Worm (Caenorhabditis elegans) whole organism, L3 larva: ENCODE results near the gene spe-45.

Source experiments
- R02D3.7 ChIP-seq: fragments of 150-350 bp; optimal IDR thresholded peaks from 2 replicates; lab custom pipeline; 2014; ENCODE audit warnings: missing biosample characterization, missing genetic modification characterization
- ama-1 ChIP-seq: fragments of 150-350 bp; optimal IDR thresholded peaks from 2 replicates; lab custom pipeline; 2018
- ceh-16 ChIP-seq: sonication (generic microtip); optimal IDR thresholded peaks from 2 replicates; lab custom pipeline; 2017; ENCODE audit warnings: missing biosample characterization, missing genetic modification characterization
- ceh-28 ChIP-seq: fragments of 150-350 bp; optimal IDR thresholded peaks from 2 replicates; lab custom pipeline; 2014; ENCODE audit warnings: missing biosample characterization, missing genetic modification reagents, missing genetic modification characterization
- ceh-82 ChIP-seq: fragments of 150-350 bp; optimal IDR thresholded peaks from 2 replicates; lab custom pipeline; 2014; ENCODE audit warnings: missing biosample characterization, missing genetic modification characterization
- ceh-9 ChIP-seq: sonication (generic microtip); optimal IDR thresholded peaks from 2 replicates; lab custom pipeline; 2018; ENCODE audit warnings: missing biosample characterization, missing genetic modification characterization
- daf-12 ChIP-seq: fragments of 150-350 bp; optimal IDR thresholded peaks from 2 replicates; lab custom pipeline; 2014; ENCODE audit warnings: missing biosample characterization, missing genetic modification reagents, missing genetic modification characterization
- egl-27 ChIP-seq: sonication (generic microtip); optimal IDR thresholded peaks from 4 replicates; lab custom pipeline; 2017; ENCODE audit warnings: missing biosample characterization, missing genetic modification reagents, missing genetic modification characterization
- egl-5 ChIP-seq: fragments of 150-350 bp; optimal IDR thresholded peaks from 2 replicates; lab custom pipeline; 2017; ENCODE audit warnings: missing biosample characterization, missing genetic modification reagents, missing genetic modification characterization, inconsistent platforms
- elt-1 ChIP-seq: fragments of 150-350 bp; optimal IDR thresholded peaks from 2 replicates; lab custom pipeline; 2014; ENCODE audit warnings: missing biosample characterization, missing genetic modification characterization
- elt-2 ChIP-seq: sonication (generic microtip); optimal IDR thresholded peaks from 2 replicates; lab custom pipeline; 2016; ENCODE audit warnings: missing genetic modification reagents, mild to moderate bottlenecking, missing genetic modification characterization, missing compliant biosample characterization
- elt-3 ChIP-seq, 3 experiments: fragments of 150-350 bp in 1 of 3; sonication (generic microtip) in 2 of 3; optimal IDR thresholded peaks; 2 replicates in 2 of 3; 4 replicates in 1 of 3; lab custom pipeline; 2014 to 2017; ENCODE audit warnings: missing biosample characterization in 3 of 3, missing genetic modification characterization in 3 of 3
- eor-1 ChIP-seq, 2 experiments: fragments of 150-350 bp; optimal IDR thresholded peaks; 2 replicates each; lab custom pipeline; 2014 to 2018; ENCODE audit warnings: missing biosample characterization in 2 of 2, missing genetic modification characterization in 2 of 2
- fkh-2 ChIP-seq: fragments of 150-350 bp; optimal IDR thresholded peaks from 2 replicates; lab custom pipeline; 2014; ENCODE audit warnings: missing biosample characterization, missing genetic modification reagents, missing genetic modification characterization
- fos-1 ChIP-seq: fragments of 150-350 bp; optimal IDR thresholded peaks from 2 replicates; lab custom pipeline; 2014; ENCODE audit warnings: missing biosample characterization, missing genetic modification characterization
- hmg-11 ChIP-seq: sonication (generic microtip); optimal IDR thresholded peaks from 2 replicates; lab custom pipeline; 2016; ENCODE audit warnings: missing genetic modification characterization, missing compliant biosample characterization
- jun-1 ChIP-seq: fragments of 150-350 bp; optimal IDR thresholded peaks from 2 replicates; lab custom pipeline; 2014; ENCODE audit warnings: missing biosample characterization, missing genetic modification reagents, missing genetic modification characterization
- lin-39 ChIP-seq: fragments of 150-350 bp; optimal IDR thresholded peaks from 2 replicates; lab custom pipeline; 2018; ENCODE audit warnings: missing biosample characterization, missing genetic modification reagents, missing genetic modification characterization
- lsy-12 ChIP-seq: sonication (generic microtip); optimal IDR thresholded peaks from 2 replicates; lab custom pipeline; 2016; ENCODE audit warnings: mild to moderate bottlenecking, missing genetic modification characterization, missing compliant biosample characterization
- mdl-1 ChIP-seq: fragments of 150-350 bp; optimal IDR thresholded peaks from 2 replicates; lab custom pipeline; 2014; ENCODE audit warnings: missing biosample characterization, missing genetic modification characterization
- mml-1 ChIP-seq: fragments of 150-350 bp; sonication (generic microtip); optimal IDR thresholded peaks from 3 replicates; lab custom pipeline; 2014; ENCODE audit warnings: missing biosample characterization, missing genetic modification characterization
- nhr-11 ChIP-seq: fragments of 150-350 bp; optimal IDR thresholded peaks from 2 replicates; lab custom pipeline; 2014; ENCODE audit warnings: missing biosample characterization, missing genetic modification characterization
- nhr-12 ChIP-seq: fragments of 150-350 bp; optimal IDR thresholded peaks from 2 replicates; lab custom pipeline; 2014; ENCODE audit warnings: missing biosample characterization, missing genetic modification characterization
- nhr-23 ChIP-seq: fragments of 150-350 bp; optimal IDR thresholded peaks from 2 replicates; lab custom pipeline; 2014; ENCODE audit warnings: missing biosample characterization, missing genetic modification reagents, missing genetic modification characterization
- nhr-237 ChIP-seq: fragments of 150-350 bp; optimal IDR thresholded peaks from 2 replicates; lab custom pipeline; 2014; ENCODE audit warnings: missing biosample characterization, missing genetic modification characterization
- nhr-25 ChIP-seq: sonication (generic microtip); optimal IDR thresholded peaks from 2 replicates; lab custom pipeline; 2017; ENCODE audit warnings: missing biosample characterization, missing genetic modification characterization
- nhr-28 ChIP-seq: fragments of 150-350 bp; optimal IDR thresholded peaks from 2 replicates; lab custom pipeline; 2014; ENCODE audit warnings: missing biosample characterization, missing genetic modification characterization
- nhr-43 ChIP-seq: sonication (generic microtip); optimal IDR thresholded peaks from 2 replicates; lab custom pipeline; 2016; ENCODE audit warnings: mild to moderate bottlenecking, missing genetic modification characterization, missing compliant biosample characterization; ENCODE audit not compliant: poor library complexity, severe bottlenecking
- nhr-67 ChIP-seq: fragments of 150-350 bp; optimal IDR thresholded peaks from 2 replicates; lab custom pipeline; 2014; ENCODE audit warnings: missing biosample characterization, missing genetic modification characterization
- nhr-76 ChIP-seq: fragments of 150-350 bp; sonication (generic microtip); optimal IDR thresholded peaks from 5 replicates; lab custom pipeline; 2014; ENCODE audit warnings: missing biosample characterization, missing genetic modification characterization
- pha-4 ChIP-seq: fragments of 150-350 bp; optimal IDR thresholded peaks from 2 replicates; lab custom pipeline; 2014; ENCODE audit warnings: missing biosample characterization, missing genetic modification reagents, missing genetic modification characterization
- pqm-1 ChIP-seq: fragments of 150-350 bp; optimal IDR thresholded peaks from 2 replicates; lab custom pipeline; 2017; ENCODE audit warnings: missing biosample characterization, missing genetic modification characterization, inconsistent platforms
- sea-2 ChIP-seq: fragments of 150-350 bp; sonication (generic microtip); optimal IDR thresholded peaks from 4 replicates; lab custom pipeline; 2014; ENCODE audit warnings: missing biosample characterization, missing genetic modification reagents, missing genetic modification characterization
- snpc-4 ChIP-seq: fragments of 150-350 bp; optimal IDR thresholded peaks from 2 replicates; lab custom pipeline; 2014; ENCODE audit warnings: missing biosample characterization, missing genetic modification characterization
- unc-39 ChIP-seq: sonication (generic microtip); optimal IDR thresholded peaks from 4 replicates; lab custom pipeline; 2017; ENCODE audit warnings: missing biosample characterization, missing genetic modification characterization
- unc-62 ChIP-seq: fragments of 150-350 bp; sonication (generic microtip); optimal IDR thresholded peaks from 4 replicates; lab custom pipeline; 2014; ENCODE audit warnings: missing biosample characterization, missing genetic modification reagents, missing genetic modification characterization
- zag-1 ChIP-seq: fragments of 150-350 bp; optimal IDR thresholded peaks from 2 replicates; lab custom pipeline; 2014; ENCODE audit warnings: missing biosample characterization, missing genetic modification characterization
- ztf-11 ChIP-seq: fragments of 150-350 bp; optimal IDR thresholded peaks from 2 replicates; lab custom pipeline; 2014; ENCODE audit warnings: missing biosample characterization, missing genetic modification characterization

The spe-45 gene

ce11 chrIV:12404137-12404536 lies 14.2 kb upstream of the spe-45 start, which contains the start of gene gex-3 (continued):
- no peak for TF ChIP-seq fkh-2 (tag; lab: Kevin White, UChicago)
- no peak for TF ChIP-seq ceh-9 (tag; lab: Kevin White, UChicago)
- no peak for TF ChIP-seq ceh-16 (tag; lab: Kevin White, UChicago)
- TF ChIP-seq jun-1 (tag; lab: Kevin White, UChicago): peak; percentile 30
- no peak for TF ChIP-seq eor-1 (tag; optimal IDR thresholded peaks at IDR 0.05; lab: Kevin White, UChicago)
- TF ChIP-seq, all 47 proteins: peak for 19

- TF ChIP-seq sea-2 (GFP tag; lab: Kevin White, UChicago) (no peak), nhr-23 (tag; lab: Kevin White, UChicago) (peak; percentile 91), lin-39 (tag; lab: Kevin White, UChicago) (no peak), nhr-43 (tag; lab: Kevin White, UChicago) (peak; percentile 68), nhr-25 (tag; lab: Kevin White, UChicago) (peak; percentile 68), unc-39 (tag; lab: Kevin White, UChicago) (no peak), elt-1 (tag; lab: Kevin White, UChicago) (no peak), nhr-11 (tag; lab: Kevin White, UChicago) (no peak), pha-4 (tag; lab: Kevin White, UChicago) (no peak), mml-1 (tag; lab: Kevin White, UChicago) (no peak), elt-3 (tag; optimal IDR thresholded peaks at IDR 0.05; lab: Kevin White, UChicago) (peak in 1 of 3 experiments; percentile 1), ceh-82 (tag; lab: Kevin White, UChicago) (no peak), zag-1 (tag; lab: Kevin White, UChicago) (no peak), egl-5 (tag; lab: Kevin White, UChicago) (no peak), fkh-2 (tag; lab: Kevin White, UChicago) (no peak)
These were observed 13.5 kb upstream of the spe-45 start for ce11 chrIV:12403440-12403839.

- TF ChIP-seq lsy-12 (tag; lab: Kevin White, UChicago) (no peak), lin-39 (tag; lab: Kevin White, UChicago) (no peak), nhr-67 (tag; lab: Kevin White, UChicago) (no peak), elt-1 (tag; lab: Kevin White, UChicago) (no peak), elt-2 (peak; percentile 85), ama-1 (lab: Kevin White, UChicago) (no peak), nhr-25 (tag; lab: Kevin White, UChicago) (peak; percentile 44), egl-5 (tag; lab: Kevin White, UChicago) (no peak), nhr-28 (tag; lab: Kevin White, UChicago) (no peak), ceh-28 (tag; lab: Kevin White, UChicago) (no peak), R02D3.7 (no peak), nhr-76 (no peak), ztf-11 (tag; lab: Kevin White, UChicago) (no peak), mdl-1 (no peak), nhr-237 (tag; lab: Kevin White, UChicago) (no peak), hmg-11 (tag; lab: Kevin White, UChicago) (no peak), elt-3 (tag; optimal IDR thresholded peaks at IDR 0.05; lab: Kevin White, UChicago) (peak in 1 of 3 experiments; percentile 83), snpc-4 (no peak), pqm-1 (tag; lab: Kevin White, UChicago) (peak; percentile 19), unc-62 (no peak), ceh-16 (tag; lab: Kevin White, UChicago) (no peak), fos-1 (no peak), mml-1 (tag; lab: Kevin White, UChicago) (no peak), jun-1 (tag; lab: Kevin White, UChicago) (no peak), nhr-23 (tag; lab: Kevin White, UChicago) (no peak), nhr-12 (tag; lab: Kevin White, UChicago) (no peak), nhr-43 (tag; lab: Kevin White, UChicago) (no peak), daf-12 (no peak), egl-27 (no peak), unc-39 (tag; lab: Kevin White, UChicago) (no peak)
These were observed 10.1 kb upstream of the spe-45 start for ce11 chrIV:12399983-12400382.
